Fruit fly (Drosophila melanogaster): Measurements from ENCODE around the gene CG42340.

Gene CG42340

DNA sequence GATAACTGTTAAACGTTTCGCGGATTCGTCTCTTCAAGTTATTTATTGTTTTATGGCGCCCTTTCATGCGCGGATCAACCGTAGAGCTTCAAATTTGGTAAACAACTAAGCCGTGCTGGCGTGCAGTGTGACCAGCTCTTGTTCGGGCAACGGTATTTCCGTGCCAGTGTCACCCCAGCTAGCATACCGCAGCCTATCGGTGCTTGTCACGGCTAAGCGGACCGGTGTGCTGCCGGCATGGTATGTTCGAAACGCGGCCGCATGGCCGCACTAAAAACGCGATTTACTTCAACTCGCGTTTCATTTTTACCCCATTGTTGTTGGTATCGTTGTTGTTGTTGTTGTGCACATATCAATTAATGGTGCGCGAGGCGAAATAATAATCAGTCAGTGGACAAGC, at the start of gene CG42340, which contains the start of gene CG3918:
TSS of gene CG42340 (minus strand) at position 107 of the 400 bp plus-strand sequence.
TSS of gene CG3918 (plus strand) at position 248 of the 400 bp plus-strand sequence.
- peak; percentile 12 for TF ChIP-seq CG14711 (tag; optimal IDR thresholded peaks at IDR 0.05)
- no peak for TF ChIP-seq CG11617 (GFP tag; optimal IDR thresholded peaks at IDR 0.05)
- TF ChIP-seq ovo (GFP tag; optimal IDR thresholded peaks at IDR 0.05), result peak; percentile 67
- peak; percentile 86 for TF ChIP-seq bab1 (GFP tag; optimal IDR thresholded peaks at IDR 0.05)
- no peak for TF ChIP-seq Clk (GFP tag; optimal IDR thresholded peaks at IDR 0.05)
- no peak for TF ChIP-seq Hr96 (GFP tag; optimal IDR thresholded peaks at IDR 0.05)
- TF ChIP-seq cnc (optimal IDR thresholded peaks at IDR 0.05), result no peak
- peak; percentile 30 for TF ChIP-seq pad (GFP tag; optimal IDR thresholded peaks at IDR 0.05)
- peak; percentile 57 for TF ChIP-seq Mnt (GFP tag; optimal IDR thresholded peaks at IDR 0.05)
- TF ChIP-seq toe (GFP tag; optimal IDR thresholded peaks at IDR 0.05), result no peak
- TF ChIP-seq CG12768 (GFP tag; optimal IDR thresholded peaks at IDR 0.05), result no peak
- peak; percentile 26 for TF ChIP-seq CG7101 (tag; optimal IDR thresholded peaks at IDR 0.05)
- peak; percentile 18 for TF ChIP-seq CG1620 (GFP tag; optimal IDR thresholded peaks at IDR 0.05)
- no peak for TF ChIP-seq kay (GFP tag; ENCODE audit: borderline replicate concordance)
- no peak for TF ChIP-seq CG33017 (tag; optimal IDR thresholded peaks at IDR 0.05)
- peak; percentile 15 for TF ChIP-seq cic (GFP tag; optimal IDR thresholded peaks at IDR 0.05)
- TF ChIP-seq CG7045 (GFP tag; optimal IDR thresholded peaks at IDR 0.05), result no peak
- TF ChIP-seq Crg-1 (GFP tag; optimal IDR thresholded peaks at IDR 0.05), result peak; percentile 25
- peak; percentile 52 for TF ChIP-seq tj (GFP tag; optimal IDR thresholded peaks at IDR 0.05)
- no peak for TF ChIP-seq CG5204 (GFP tag; optimal IDR thresholded peaks at IDR 0.05)

dm6 chrX:6573799-6574198, 49.7 kb upstream of the CG42340 start:
- TF ChIP-seq CG7045 (GFP tag; optimal IDR thresholded peaks at IDR 0.05), result no peak
- TF ChIP-seq tj (GFP tag; optimal IDR thresholded peaks at IDR 0.05), result no peak
- TF ChIP-seq Crg-1 (GFP tag; optimal IDR thresholded peaks at IDR 0.05), result no peak
- TF ChIP-seq CG12768 (GFP tag; optimal IDR thresholded peaks at IDR 0.05), result no peak
- no peak for TF ChIP-seq toe (GFP tag; optimal IDR thresholded peaks at IDR 0.05)
- no peak for TF ChIP-seq CG11617 (GFP tag; optimal IDR thresholded peaks at IDR 0.05)
- no peak for TF ChIP-seq Mnt (GFP tag; optimal IDR thresholded peaks at IDR 0.05)
- no peak for TF ChIP-seq CG7101 (tag; optimal IDR thresholded peaks at IDR 0.05)
- no peak for TF ChIP-seq pad (GFP tag; optimal IDR thresholded peaks at IDR 0.05)
- TF ChIP-seq cic (GFP tag; optimal IDR thresholded peaks at IDR 0.05), result no peak
- no peak for TF ChIP-seq kay (GFP tag; ENCODE audit: borderline replicate concordance)
- no peak for TF ChIP-seq cnc (optimal IDR thresholded peaks at IDR 0.05)
- no peak for TF ChIP-seq Hr96 (GFP tag; optimal IDR thresholded peaks at IDR 0.05)
- no peak for TF ChIP-seq CG5204 (GFP tag; optimal IDR thresholded peaks at IDR 0.05)
- no peak for TF ChIP-seq CG1620 (GFP tag; optimal IDR thresholded peaks at IDR 0.05)
- no peak for TF ChIP-seq ovo (GFP tag; optimal IDR thresholded peaks at IDR 0.05)
- no peak for TF ChIP-seq Clk (GFP tag; optimal IDR thresholded peaks at IDR 0.05)
- no peak for TF ChIP-seq bab1 (GFP tag; optimal IDR thresholded peaks at IDR 0.05)

DNA sequence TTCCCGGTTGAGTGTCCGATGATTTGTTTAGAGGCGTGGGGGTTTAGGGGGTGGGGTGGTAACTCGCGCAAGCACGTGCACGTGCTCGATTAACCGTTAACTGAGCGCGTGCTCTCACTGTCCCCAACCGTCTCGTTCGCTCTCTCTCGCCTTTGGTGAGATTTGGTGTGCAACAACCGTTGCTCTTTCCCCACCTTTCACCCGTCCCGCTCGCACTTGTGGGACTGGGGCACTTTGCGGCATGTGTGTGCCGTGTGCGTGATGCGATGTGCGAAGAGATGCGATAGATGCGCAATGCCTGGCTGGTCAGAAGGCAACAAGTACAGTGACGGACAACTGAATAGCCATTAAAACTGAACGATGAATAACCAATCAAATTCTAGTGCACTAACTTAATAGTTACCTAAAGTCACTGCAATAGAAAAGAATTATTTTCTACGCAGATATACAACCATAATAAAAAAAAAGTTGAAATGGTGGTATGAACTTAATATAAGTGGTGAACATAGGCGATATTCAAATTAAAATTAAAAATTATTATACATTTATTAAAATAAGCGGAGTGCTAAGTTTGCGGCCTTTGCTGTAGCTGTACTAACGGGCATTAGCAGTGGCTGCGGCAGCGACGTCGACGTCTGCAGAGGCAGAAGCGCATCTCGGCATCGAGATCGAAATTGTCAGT, 47.3 kb upstream of the CG42340 start:
- TF ChIP-seq tj (GFP tag; optimal IDR thresholded peaks at IDR 0.05), result peak; percentile 22
- TF ChIP-seq Crg-1 (GFP tag; optimal IDR thresholded peaks at IDR 0.05), result no peak
- TF ChIP-seq cic (GFP tag; optimal IDR thresholded peaks at IDR 0.05), result no peak
- peak; percentile 22 for TF ChIP-seq Hr96 (GFP tag; optimal IDR thresholded peaks at IDR 0.05)
- TF ChIP-seq pad (GFP tag; optimal IDR thresholded peaks at IDR 0.05), result peak; percentile 63
- no peak for TF ChIP-seq kay (GFP tag; ENCODE audit: borderline replicate concordance)
- peak; percentile 25 for TF ChIP-seq CG11617 (GFP tag; optimal IDR thresholded peaks at IDR 0.05)
- TF ChIP-seq toe (GFP tag; optimal IDR thresholded peaks at IDR 0.05), result peak; percentile 21
- no peak for TF ChIP-seq ovo (GFP tag; optimal IDR thresholded peaks at IDR 0.05)
- no peak for TF ChIP-seq Clk (GFP tag; optimal IDR thresholded peaks at IDR 0.05)
- no peak for TF ChIP-seq Mnt (GFP tag; optimal IDR thresholded peaks at IDR 0.05)
- TF ChIP-seq CG7045 (GFP tag; optimal IDR thresholded peaks at IDR 0.05), result peak; percentile 45
- peak; percentile 42 for TF ChIP-seq CG33017 (tag; optimal IDR thresholded peaks at IDR 0.05)
- no peak for TF ChIP-seq CG12768 (GFP tag; optimal IDR thresholded peaks at IDR 0.05)
- TF ChIP-seq bab1 (GFP tag; optimal IDR thresholded peaks at IDR 0.05), result no peak
- TF ChIP-seq CG14711 (tag; optimal IDR thresholded peaks at IDR 0.05), result peak; percentile 53
- TF ChIP-seq CG1620 (GFP tag; optimal IDR thresholded peaks at IDR 0.05), result no peak
- peak; percentile 48 for TF ChIP-seq CG7101 (tag; optimal IDR thresholded peaks at IDR 0.05)
- TF ChIP-seq cnc (optimal IDR thresholded peaks at IDR 0.05), result no peak
- peak; percentile 7 for TF ChIP-seq CG5204 (GFP tag; optimal IDR thresholded peaks at IDR 0.05)

DNA sequence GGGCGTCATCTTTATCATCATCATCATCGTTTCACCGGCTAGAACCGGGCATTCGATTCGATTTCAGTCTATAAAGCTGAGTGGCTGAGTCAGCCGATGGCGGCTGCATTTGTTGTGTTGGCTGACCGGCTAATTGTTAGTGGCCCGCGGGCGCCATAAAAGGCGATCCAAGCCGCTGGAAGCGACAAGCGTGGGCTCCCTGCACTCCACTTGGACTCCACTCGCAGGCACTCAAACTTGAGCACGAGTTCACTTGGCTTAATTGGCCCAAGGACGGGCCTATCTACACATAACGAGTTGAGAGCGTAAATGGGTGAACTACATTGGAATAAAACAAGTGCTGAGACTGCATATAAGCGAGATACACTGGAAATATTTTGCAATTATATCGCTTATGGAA, 27.3 kb upstream of the CG42340 start:
- TF ChIP-seq cic (GFP tag; optimal IDR thresholded peaks at IDR 0.05) (no peak), Clk (GFP tag; optimal IDR thresholded peaks at IDR 0.05) (no peak), toe (GFP tag; optimal IDR thresholded peaks at IDR 0.05) (no peak), Mnt (GFP tag; optimal IDR thresholded peaks at IDR 0.05) (no peak), CG12768 (GFP tag; optimal IDR thresholded peaks at IDR 0.05) (no peak), CG5204 (GFP tag; optimal IDR thresholded peaks at IDR 0.05) (no peak), bab1 (GFP tag; optimal IDR thresholded peaks at IDR 0.05) (no peak), CG11617 (GFP tag; optimal IDR thresholded peaks at IDR 0.05) (no peak), CG33017 (tag; optimal IDR thresholded peaks at IDR 0.05) (no peak), CG1620 (GFP tag; optimal IDR thresholded peaks at IDR 0.05) (no peak), tj (GFP tag; optimal IDR thresholded peaks at IDR 0.05) (no peak), Crg-1 (GFP tag; optimal IDR thresholded peaks at IDR 0.05) (no peak), cnc (optimal IDR thresholded peaks at IDR 0.05) (no peak)

dm6 chrX:6550118-6550502, 26.0 kb upstream of the CG42340 start:
- TF ChIP-seq cnc (optimal IDR thresholded peaks at IDR 0.05) (no peak), CG7045 (GFP tag; optimal IDR thresholded peaks at IDR 0.05) (no peak), pad (GFP tag; optimal IDR thresholded peaks at IDR 0.05) (no peak), CG33017 (tag; optimal IDR thresholded peaks at IDR 0.05) (no peak), cic (GFP tag; optimal IDR thresholded peaks at IDR 0.05) (no peak), ovo (GFP tag; optimal IDR thresholded peaks at IDR 0.05) (no peak), bab1 (GFP tag; optimal IDR thresholded peaks at IDR 0.05) (no peak), CG5204 (GFP tag; optimal IDR thresholded peaks at IDR 0.05) (no peak), CG7101 (tag; optimal IDR thresholded peaks at IDR 0.05) (no peak), CG1620 (GFP tag; optimal IDR thresholded peaks at IDR 0.05) (no peak), tj (GFP tag; optimal IDR thresholded peaks at IDR 0.05) (no peak), Crg-1 (GFP tag; optimal IDR thresholded peaks at IDR 0.05) (no peak), Clk (GFP tag; optimal IDR thresholded peaks at IDR 0.05) (no peak), toe (GFP tag; optimal IDR thresholded peaks at IDR 0.05) (no peak), CG12768 (GFP tag; optimal IDR thresholded peaks at IDR 0.05) (no peak)

Measured in whole organism, adult.